Worm (Caenorhabditis elegans): ENCODE measurements around the gene Y68A4A.13.
"Not testable (repeated sequence)": the region's sequence is repeated elsewhere in the genome, so short reads cannot be mapped to it uniquely, and the experiment has no call there.

Gene Y68A4A.13

ce11 chrV:17208045-17208444 lies at the start of gene Y68A4A.13:
Gene Y68A4A.13, minus strand, starts transcription at chrV:17208145.
- no peak for TF ChIP-seq ceh-83 (GFP tag; optimal IDR thresholded peaks at IDR 0.05)
- no peak for TF ChIP-seq pha-4 (tag; optimal IDR thresholded peaks at IDR 0.05)
- no peak for TF ChIP-seq unc-39 (tag; optimal IDR thresholded peaks at IDR 0.05)
- TF ChIP-seq unc-120 (tag; optimal IDR thresholded peaks at IDR 0.05; ENCODE audit: poor library complexity, severe bottlenecking) = no peak
- no peak for TF ChIP-seq hlh-1 (tag; optimal IDR thresholded peaks at IDR 0.05)
- no peak for TF ChIP-seq flh-1 (GFP tag; optimal IDR thresholded peaks at IDR 0.05)
- no peak for TF ChIP-seq nhr-237 (tag; optimal IDR thresholded peaks at IDR 0.05)

DNA sequence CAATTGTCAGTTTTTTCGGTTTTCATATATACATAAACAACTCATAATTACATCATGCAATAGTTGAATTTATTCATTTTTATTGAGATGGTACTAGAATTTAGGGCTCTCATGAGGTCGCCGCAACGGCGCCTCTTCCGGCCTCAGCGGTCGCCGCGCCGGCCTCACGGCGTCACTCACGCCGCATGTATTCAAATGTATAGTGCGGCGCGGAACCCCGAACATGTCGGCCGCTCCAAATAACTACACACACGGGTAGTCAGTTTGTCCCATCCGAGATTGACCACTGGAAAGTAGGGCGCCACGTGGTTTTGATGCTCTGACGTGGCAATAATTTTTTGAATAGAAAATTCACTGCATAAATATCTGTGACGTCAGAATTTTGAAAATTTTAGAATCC lies 49.7 kb upstream of the Y68A4A.13 start:
- TF ChIP-seq nhr-12 (tag; optimal IDR thresholded peaks at IDR 0.05) = no peak
- no peak for TF ChIP-seq elt-1 (tag; optimal IDR thresholded peaks at IDR 0.05; ENCODE audit: borderline replicate concordance, insufficient read depth)
- TF ChIP-seq tbx-8 (GFP tag; optimal IDR thresholded peaks at IDR 0.05) = no peak
- TF ChIP-seq ces-1 (GFP tag; optimal IDR thresholded peaks at IDR 0.05) = no peak
- TF ChIP-seq hlh-1 (tag; optimal IDR thresholded peaks at IDR 0.05) = no peak
- TF ChIP-seq drap-1 (GFP tag; optimal IDR thresholded peaks at IDR 0.05) = no peak
- no peak for TF ChIP-seq nhr-76 (tag; optimal IDR thresholded peaks at IDR 0.05)
- no peak for TF ChIP-seq mab-5 (tag; optimal IDR thresholded peaks at IDR 0.05)
- TF ChIP-seq unc-62 (GFP tag; optimal IDR thresholded peaks at IDR 0.05) = no peak
- TF ChIP-seq lsy-2 (tag; optimal IDR thresholded peaks at IDR 0.05) = no peak

- no peak for TF ChIP-seq nhr-2 (tag; optimal IDR thresholded peaks at IDR 0.05)
- TF ChIP-seq snpc-4 (tag; optimal IDR thresholded peaks at IDR 0.05) = no peak
- TF ChIP-seq tbx-8 (GFP tag; optimal IDR thresholded peaks at IDR 0.05) = no peak
- TF ChIP-seq hlh-1 (tag; optimal IDR thresholded peaks at IDR 0.05) = no peak
- TF ChIP-seq sptf-1 (tag; optimal IDR thresholded peaks at IDR 0.05) = no peak
Observed at ce11 chrV:17255454-17255853, 47.5 kb upstream of the Y68A4A.13 start, which contains the start of gene srh-115. Gene srh-115, plus strand, starts transcription at chrV:17255754.

DNA sequence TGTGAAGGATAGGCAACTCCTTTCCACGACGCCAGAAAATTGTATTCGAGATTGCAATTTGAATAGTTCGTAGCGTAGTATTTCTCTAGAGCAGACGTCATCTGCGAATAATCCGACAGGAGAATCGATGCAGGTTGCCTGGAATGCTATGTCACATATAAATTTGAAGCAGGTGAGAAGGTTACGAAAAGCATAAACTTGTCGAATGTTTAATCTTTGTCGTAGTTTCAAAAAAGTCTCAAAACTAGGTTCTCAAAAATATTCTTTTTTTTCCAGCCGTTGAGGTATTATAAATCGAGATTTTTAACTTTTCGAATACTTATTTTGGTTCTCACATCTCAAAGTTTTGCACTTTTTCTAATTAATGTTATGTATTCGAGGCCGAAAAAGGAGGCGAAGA lies 47.1 kb upstream of the Y68A4A.13 start, which contains the start of gene srh-116:
Gene srh-116, minus strand, starts transcription at position 101 of the 400 bp plus-strand sequence.
- TF ChIP-seq unc-120 (tag; optimal IDR thresholded peaks at IDR 0.05; ENCODE audit: poor library complexity, severe bottlenecking); lsy-2 (tag; optimal IDR thresholded peaks at IDR 0.05); ztf-11 (tag; optimal IDR thresholded peaks at IDR 0.05): not testable (repeated sequence)

DNA sequence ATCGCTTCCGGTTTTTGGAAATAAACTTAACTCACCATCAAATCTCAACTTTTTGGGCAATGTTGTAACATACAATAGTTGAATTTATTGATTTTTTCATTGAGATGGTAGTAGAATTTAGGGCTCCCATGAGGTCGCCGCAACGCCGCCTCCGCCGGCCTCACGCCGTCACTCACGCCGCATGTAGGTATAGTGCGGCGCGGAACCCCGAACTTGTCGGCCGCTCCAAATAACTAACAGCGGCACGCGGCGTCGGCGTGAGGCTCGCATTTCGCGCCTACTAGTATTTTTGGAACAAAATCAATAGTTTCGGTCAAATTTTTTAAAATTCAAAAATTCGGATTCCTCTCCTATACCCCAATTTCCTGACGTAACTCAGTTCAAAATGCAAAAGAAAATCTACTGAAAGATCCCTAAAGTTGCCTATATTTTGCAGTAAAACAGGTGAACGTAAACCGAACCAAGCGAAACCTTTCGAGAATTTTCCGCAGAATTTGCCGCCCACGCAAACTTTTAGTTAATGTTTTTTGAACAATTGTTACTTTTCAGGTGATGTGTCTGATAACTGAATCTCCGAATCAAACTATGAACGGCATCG lies 43.5 kb upstream of the Y68A4A.13 start, which contains the start of gene Y61B8A.6:
Gene Y61B8A.6, plus strand, starts transcription at position 548 of the 598 bp plus-strand sequence.
- TF ChIP-seq hlh-1 (tag; optimal IDR thresholded peaks at IDR 0.05) (no peak), unc-39 (tag; optimal IDR thresholded peaks at IDR 0.05) (no peak), ztf-11 (tag; optimal IDR thresholded peaks at IDR 0.05) (no peak), ham-2 (GFP tag; optimal IDR thresholded peaks at IDR 0.05) (no peak), pha-4 (tag; optimal IDR thresholded peaks at IDR 0.05) (no peak), cnd-1 (tag; optimal IDR thresholded peaks at IDR 0.05) (no peak), bed-3 (GFP tag; optimal IDR thresholded peaks at IDR 0.05) (no peak), ces-1 (GFP tag; optimal IDR thresholded peaks at IDR 0.05) (no peak), nhr-237 (tag; optimal IDR thresholded peaks at IDR 0.05) (no peak), tbx-8 (GFP tag; optimal IDR thresholded peaks at IDR 0.05) (no peak), drap-1 (GFP tag; optimal IDR thresholded peaks at IDR 0.05) (no peak)

DNA sequence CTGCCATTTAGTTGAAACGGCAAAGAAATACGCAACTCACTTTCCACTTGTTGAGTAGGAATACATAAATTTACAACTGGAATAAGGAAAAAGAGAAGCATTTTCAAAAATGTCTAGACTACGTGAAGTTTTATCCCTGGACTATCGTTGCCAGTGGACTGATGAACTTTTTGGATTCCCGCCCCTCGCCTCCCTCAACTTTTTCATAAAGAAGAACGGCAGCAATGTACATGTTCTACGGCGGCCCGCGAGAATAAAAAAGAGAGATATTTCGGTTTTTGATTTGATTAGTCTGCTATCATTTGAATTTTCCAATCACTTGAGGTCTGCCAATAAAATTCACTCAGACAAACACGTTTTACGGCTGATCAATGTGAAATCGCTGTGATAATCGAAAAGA lies 41.0 kb upstream of the Y68A4A.13 start, which contains the start of gene clec-243:
Gene clec-243, minus strand, starts transcription at position 101 of the 400 bp plus-strand sequence.
- TF ChIP-seq sptf-1 (tag; optimal IDR thresholded peaks at IDR 0.05) = no peak
- TF ChIP-seq ceh-43 (GFP tag; optimal IDR thresholded peaks at IDR 0.05) = no peak
- no peak for TF ChIP-seq unc-39 (tag; optimal IDR thresholded peaks at IDR 0.05)
- TF ChIP-seq M03D4.4 (tag; optimal IDR thresholded peaks at IDR 0.05) = no peak
- no peak for TF ChIP-seq nhr-2 (tag; optimal IDR thresholded peaks at IDR 0.05)
- TF ChIP-seq pha-4 (tag; optimal IDR thresholded peaks at IDR 0.05) = no peak

- no peak for TF ChIP-seq M03D4.4 (tag; optimal IDR thresholded peaks at IDR 0.05)
- no peak for TF ChIP-seq hlh-1 (tag; optimal IDR thresholded peaks at IDR 0.05)
- no peak for TF ChIP-seq mls-2 (tag; optimal IDR thresholded peaks at IDR 0.05)
- no peak for TF ChIP-seq elt-3 (tag; optimal IDR thresholded peaks at IDR 0.05)
- no peak for TF ChIP-seq lin-32 (GFP tag; optimal IDR thresholded peaks at IDR 0.05)
- TF ChIP-seq nhr-12 (tag; optimal IDR thresholded peaks at IDR 0.05) = no peak
- TF ChIP-seq ham-2 (GFP tag; optimal IDR thresholded peaks at IDR 0.05) = no peak
- no peak for TF ChIP-seq pha-4 (tag; optimal IDR thresholded peaks at IDR 0.05)
- TF ChIP-seq ces-1 (GFP tag; optimal IDR thresholded peaks at IDR 0.05) = no peak
- TF ChIP-seq nhr-237 (tag; optimal IDR thresholded peaks at IDR 0.05) = no peak
- no peak for TF ChIP-seq unc-120 (tag; optimal IDR thresholded peaks at IDR 0.05; ENCODE audit: poor library complexity, severe bottlenecking)
- TF ChIP-seq bed-3 (GFP tag; optimal IDR thresholded peaks at IDR 0.05) = no peak
- TF ChIP-seq unc-62 (GFP tag; optimal IDR thresholded peaks at IDR 0.05) = no peak
- no peak for TF ChIP-seq nhr-28 (tag; optimal IDR thresholded peaks at IDR 0.05)
- TF ChIP-seq mep-1 (tag; optimal IDR thresholded peaks at IDR 0.05) = no peak
Observed at ce11 chrV:17245406-17245805, 37.5 kb upstream of the Y68A4A.13 start, which contains the start of gene clec-242. Gene clec-242, minus strand, starts transcription at chrV:17245506.

Data from whole organism, mixed stage, embryonic.